Worm (Caenorhabditis elegans): ENCODE data around the gene twk-48.

DNA sequence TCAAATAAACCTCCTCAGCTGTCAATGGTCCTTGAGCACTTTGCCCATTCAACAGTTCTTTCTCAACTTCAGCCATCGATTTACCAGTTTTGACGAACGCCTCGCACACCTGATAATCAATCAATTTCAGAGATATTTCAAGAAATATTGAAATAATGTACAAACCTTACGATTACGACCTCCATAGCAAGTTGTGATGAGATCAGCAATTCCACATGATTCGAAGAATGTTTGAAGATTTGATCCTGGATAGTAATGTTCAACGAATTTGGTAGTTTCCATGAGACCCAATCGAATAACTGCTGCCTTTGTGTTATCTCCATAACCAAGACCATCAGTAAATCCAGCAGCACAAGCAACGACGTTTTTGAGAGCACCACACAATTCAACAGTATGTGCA is 5.6 kb upstream of the twk-48 start:
- TF ChIP-seq ama-1 (optimal IDR thresholded peaks at IDR 0.05): no peak
- TF ChIP-seq ama-1 (GFP tag; optimal IDR thresholded peaks at IDR 0.05): no peak
- TF ChIP-seq snpc-4 (GFP tag; optimal IDR thresholded peaks at IDR 0.05): no peak
- no peak for TF ChIP-seq snpc-4 (tag; optimal IDR thresholded peaks at IDR 0.05)
- no peak for TF ChIP-seq F57A8.1 (GFP tag; optimal IDR thresholded peaks at IDR 0.05)
- no peak for TF ChIP-seq F55B11.4 (tag; optimal IDR thresholded peaks at IDR 0.05; ENCODE audit: borderline replicate concordance, insufficient read depth)
- TF ChIP-seq Y53G8AR.9 (GFP tag; conservative IDR thresholded peaks at IDR 0.05): no peak
- TF ChIP-seq hmg-1.2 (GFP tag; IDR thresholded peaks at IDR 0.05): no peak
- TF ChIP-seq F52B5.7 (tag; optimal IDR thresholded peaks at IDR 0.05): no peak
- no peak for TF ChIP-seq attf-6 (GFP tag; IDR thresholded peaks at IDR 0.05)
- no peak for TF ChIP-seq let-607 (tag; optimal IDR thresholded peaks at IDR 0.05)
- TF ChIP-seq Y67H2A.10 (GFP tag; conservative IDR thresholded peaks at IDR 0.05): no peak
- no peak for TF ChIP-seq F39B2.1 (GFP tag; IDR thresholded peaks at IDR 0.05)
- TF ChIP-seq lin-54 (GFP tag; optimal IDR thresholded peaks at IDR 0.05): no peak
- TF ChIP-seq unc-62 (GFP tag; optimal IDR thresholded peaks at IDR 0.05): no peak
- no peak for TF ChIP-seq Y95B8A.8 (GFP tag; IDR thresholded peaks at IDR 0.05)
